Fruit fly (Drosophila melanogaster): Measurements from ENCODE around the gene CG17770.
A peak's percentile ranks its signal among the peaks of the same experiment; 100 is the strongest.

Gene CG17770

dm6 chr3R:25855594-25856305 is 44.0 kb downstream of the CG17770 start, which contains the start of gene CG5890 (continued):
- TF ChIP-seq CG12744 (GFP tag; optimal IDR thresholded peaks at IDR 0.05) (no peak), luna (GFP tag; optimal IDR thresholded peaks at IDR 0.05) (no peak), chif (GFP tag; optimal IDR thresholded peaks at IDR 0.05) (no peak), Hr78 (GFP tag; optimal IDR thresholded peaks at IDR 0.05) (no peak), ATbp (GFP tag; optimal IDR thresholded peaks at IDR 0.05) (no peak), Usf (GFP tag; optimal IDR thresholded peaks at IDR 0.05) (no peak), CG14014 (GFP tag; IDR thresholded peaks at IDR 0.05) (no peak), kay (GFP tag; optimal IDR thresholded peaks at IDR 0.05) (no peak), CG2678 (tag; optimal IDR thresholded peaks at IDR 0.05) (peak; percentile 72), CG11456 (GFP tag; IDR thresholded peaks at IDR 0.05) (no peak), Poxn (GFP tag; IDR thresholded peaks at IDR 0.05) (no peak), shn (GFP tag; optimal IDR thresholded peaks at IDR 0.05) (no peak), CG17912 (GFP tag; optimal IDR thresholded peaks at IDR 0.05) (no peak), trem (tag; optimal IDR thresholded peaks at IDR 0.05) (no peak), CG32767 (GFP tag; IDR thresholded peaks at IDR 0.05) (no peak), TFAM (GFP tag; optimal IDR thresholded peaks at IDR 0.05) (no peak), croc (GFP tag; conservative IDR thresholded peaks at IDR 0.05) (no peak), mirr (GFP tag; optimal IDR thresholded peaks at IDR 0.05) (no peak), CG11398 (GFP tag; optimal IDR thresholded peaks at IDR 0.05) (no peak), CHES-1-like (GFP tag; optimal IDR thresholded peaks at IDR 0.05) (no peak), CTCF (GFP tag; optimal IDR thresholded peaks at IDR 0.05) (no peak), CG3838 (GFP tag; optimal IDR thresholded peaks at IDR 0.05) (no peak), zen (tag; optimal IDR thresholded peaks at IDR 0.05) (no peak), Fer1 (GFP tag; optimal IDR thresholded peaks at IDR 0.05) (peak; percentile 73), Sox102F (GFP tag; optimal IDR thresholded peaks at IDR 0.05) (no peak), CG8089 (GFP tag; optimal IDR thresholded peaks at IDR 0.05) (no peak), CG2712 (tag; optimal IDR thresholded peaks at IDR 0.05) (no peak), CG34224 (GFP tag; IDR thresholded peaks at IDR 0.05; ENCODE audit: partially characterized antibody) (no peak), Gsc (GFP tag; IDR thresholded peaks at IDR 0.05) (no peak), Hand (GFP tag; optimal IDR thresholded peaks at IDR 0.05) (no peak), mld (GFP tag; IDR thresholded peaks at IDR 0.05; ENCODE audit: partially characterized antibody) (no peak), Dfd (GFP tag; optimal IDR thresholded peaks at IDR 0.05) (no peak), seq (GFP tag; IDR thresholded peaks at IDR 0.05) (no peak), CG10147 (GFP tag; optimal IDR thresholded peaks at IDR 0.05) (peak; percentile 39), CG32772 (GFP tag; IDR thresholded peaks at IDR 0.05) (no peak), CG11085 (GFP tag; IDR thresholded peaks at IDR 0.05) (no peak), bbx (GFP tag; IDR thresholded peaks at IDR 0.05; ENCODE audit: partially characterized antibody) (no peak), BEAF-32 (GFP tag; optimal IDR thresholded peaks at IDR 0.05) (no peak), CG17361 (GFP tag; IDR thresholded peaks at IDR 0.05) (no peak), insv (GFP tag; optimal IDR thresholded peaks at IDR 0.05) (no peak), CG9932 (GFP tag; IDR thresholded peaks at IDR 0.05) (0 out of 2 replicates have a peak, but pooled peaks have one; percentile 14), Opbp (GFP tag; IDR thresholded peaks at IDR 0.05; ENCODE audit: partially characterized antibody) (no peak), CG8290 (GFP tag; optimal IDR thresholded peaks at IDR 0.05) (no peak), CG8290 (tag; optimal IDR thresholded peaks at IDR 0.05) (no peak), CG9797 (GFP tag; optimal IDR thresholded peaks at IDR 0.05) (no peak), CG4854 (GFP tag; optimal IDR thresholded peaks at IDR 0.05) (no peak), crc (GFP tag; optimal IDR thresholded peaks at IDR 0.05) (no peak), nau (GFP tag; optimal IDR thresholded peaks at IDR 0.05) (no peak), sima (GFP tag; optimal IDR thresholded peaks at IDR 0.05) (no peak), Oaz (GFP tag; IDR thresholded peaks at IDR 0.05) (no peak), HmgZ (tag; optimal IDR thresholded peaks at IDR 0.05) (no peak)

Data from whole organism, embryonic.